Fruit fly (Drosophila melanogaster): Measurements from ENCODE around the gene CG43220.

The CG43220 gene

dm6 chr2L:17449608-17450504 is 36.5 kb upstream of the CG43220 start, which contains the start of gene dl (continued):
- TF ChIP-seq z (GFP tag; IDR thresholded peaks at IDR 0.05) (no peak), TFAM (GFP tag; optimal IDR thresholded peaks at IDR 0.05) (no peak), Meics (GFP tag; optimal IDR thresholded peaks at IDR 0.05) (peak; percentile 6), gcm2 (GFP tag; optimal IDR thresholded peaks at IDR 0.05) (no peak), gcm (GFP tag; optimal IDR thresholded peaks at IDR 0.05) (no peak), Fer2 (tag; optimal IDR thresholded peaks at IDR 0.05) (no peak), E2f1 (GFP tag; IDR thresholded peaks at IDR 0.05) (no peak; the same call in 1 of the 2 replicates), maf-S (GFP tag; optimal IDR thresholded peaks at IDR 0.05) (no peak), Rfx (GFP tag; IDR thresholded peaks at IDR 0.05) (peak; percentile 27; the same call in 1 of the 2 replicates), br (optimal IDR thresholded peaks at IDR 0.05) (no peak), CG2202 (tag; optimal IDR thresholded peaks at IDR 0.05) (no peak), Optix (GFP tag; IDR thresholded peaks at IDR 0.05) (no peak), Ssrp (tag; optimal IDR thresholded peaks at IDR 0.05) (no peak), CG4730 (GFP tag; IDR thresholded peaks at IDR 0.05) (no peak), ase (GFP tag; IDR thresholded peaks at IDR 0.05) (no peak), CG11560 (tag; IDR thresholded peaks at IDR 0.05) (peak; percentile 47; the same call in 1 of the 3 replicates), Ptx1 (GFP tag; IDR thresholded peaks at IDR 0.05) (peak; percentile 20; the same call in 1 of the 2 replicates), CG11456 (GFP tag; IDR thresholded peaks at IDR 0.05) (0 out of 3 replicates have a peak, but pooled peaks have one; percentile 7), wek (GFP tag; optimal IDR thresholded peaks at IDR 0.05) (no peak), dmrt11E (tag; optimal IDR thresholded peaks at IDR 0.05) (no peak), CG10959 (GFP tag; IDR thresholded peaks at IDR 0.05) (no peak), CG4617 (GFP tag; optimal IDR thresholded peaks at IDR 0.05; ENCODE audit: borderline replicate concordance) (no peak), Bdp1 (GFP tag; optimal IDR thresholded peaks at IDR 0.05) (no peak), Fer1 (GFP tag; optimal IDR thresholded peaks at IDR 0.05) (no peak), nmo (GFP tag; optimal IDR thresholded peaks at IDR 0.05) (no peak), Pdp1 (GFP tag; optimal IDR thresholded peaks at IDR 0.05) (peak in 1 of 2 experiments; percentile 81), pita (GFP tag; optimal IDR thresholded peaks at IDR 0.05) (no peak), CG10543 (GFP tag; optimal IDR thresholded peaks at IDR 0.05) (no peak), Trl (optimal IDR thresholded peaks at IDR 0.05) (peak; percentile 66 to 83), Trl (GFP tag; optimal IDR thresholded peaks at IDR 0.05) (no peak)

dm6 chr2L:17450505-17451415 is 35.6 kb upstream of the CG43220 start:
- peak; percentile 65; the same call in 2 of the 3 replicates for TF ChIP-seq CG17361 (GFP tag; IDR thresholded peaks at IDR 0.05)
- peak; percentile 5 for TF ChIP-seq Hand (GFP tag; optimal IDR thresholded peaks at IDR 0.05)
- TF ChIP-seq Oaz (GFP tag; IDR thresholded peaks at IDR 0.05): peak; percentile 34
- peak; percentile 28 for TF ChIP-seq exex (tag; optimal IDR thresholded peaks at IDR 0.05)
- peak; percentile 66 for TF ChIP-seq grau (tag; optimal IDR thresholded peaks at IDR 0.05)
- peak; percentile 60 for TF ChIP-seq NfI (GFP tag; optimal IDR thresholded peaks at IDR 0.05)
- TF ChIP-seq pho (GFP tag; optimal IDR thresholded peaks at IDR 0.05): peak; percentile 18
- TF ChIP-seq CG13123 (GFP tag; optimal IDR thresholded peaks at IDR 0.05): peak; percentile 10
- no peak for TF ChIP-seq vfl (GFP tag; optimal IDR thresholded peaks at IDR 0.05)
- TF ChIP-seq Vsx1 (GFP tag; optimal IDR thresholded peaks at IDR 0.05): peak; percentile 33
- TF ChIP-seq Hsf (GFP tag; optimal IDR thresholded peaks at IDR 0.05): peak; percentile 37
- TF ChIP-seq Taf1 (GFP tag; IDR thresholded peaks at IDR 0.05): 0 out of 2 replicates have a peak, but pooled peaks have one; percentile 9
- no peak for TF ChIP-seq unc-4 (GFP tag; IDR thresholded peaks at IDR 0.05; ENCODE audit: partially characterized antibody)
- peak; percentile 32 for TF ChIP-seq CG1603 (tag; optimal IDR thresholded peaks at IDR 0.05)
- TF ChIP-seq seq (GFP tag; IDR thresholded peaks at IDR 0.05): 0 out of 2 replicates have a peak, but pooled peaks have one; percentile 43
- TF ChIP-seq Optix (GFP tag; IDR thresholded peaks at IDR 0.05): no peak
- no peak for TF ChIP-seq CG8765 (GFP tag; IDR thresholded peaks at IDR 0.05)
- TF ChIP-seq CG9215 (GFP tag; IDR thresholded peaks at IDR 0.05): no peak; the same call in 1 of the 2 replicates
- TF ChIP-seq CG6654 (GFP tag; optimal IDR thresholded peaks at IDR 0.05): no peak
